Worm (Caenorhabditis elegans) whole organism, midembryonic: Measurements from ENCODE around the gene F22B5.5.

Experiments
- T22C8.4 ChIP-seq: fragments of 200-800 bp; sonication (Bioruptor generic); IDR thresholded peaks from 2 replicates; pipeline ENCODE4 v1.3.6; 2022; ENCODE audit warnings: missing genetic modification characterization, missing compliant biosample characterization
- cog-1 ChIP-seq: sonication (generic microtip); optimal IDR thresholded peaks from 2 replicates; lab custom pipeline; 2016; ENCODE audit warnings: missing genetic modification characterization, missing compliant biosample characterization
- flt-1 ChIP-seq: fragments of 200-800 bp; sonication (Bioruptor generic); IDR thresholded peaks from 2 replicates; pipeline ENCODE4 v1.3.6; 2022; ENCODE audit warnings: missing genetic modification characterization, missing compliant biosample characterization
- klf-2 ChIP-seq: fragments of 200-800 bp; sonication (Bioruptor generic); conservative IDR thresholded peaks from 2 replicates; pipeline ENCODE4 v1.3.6; 2022; ENCODE audit warnings: missing genetic modification reagents, missing genetic modification characterization, missing compliant biosample characterization
- tab-1 ChIP-seq: fragments of 200-800 bp; sonication (Bioruptor generic); IDR thresholded peaks from 2 replicates; pipeline ENCODE4 v1.3.6; 2022; ENCODE audit warnings: missing genetic modification characterization, missing compliant biosample characterization
- ztf-23 ChIP-seq: fragments of 200-800 bp; sonication (Bioruptor generic); IDR thresholded peaks from 2 replicates; pipeline ENCODE4 v1.3.6; 2022; ENCODE audit warnings: missing genetic modification reagents, missing genetic modification characterization, missing compliant biosample characterization
- ztf-29 ChIP-seq: fragments of 200-800 bp; sonication (Bioruptor generic); IDR thresholded peaks from 2 replicates; pipeline ENCODE4 v1.3.6; 2022; ENCODE audit warnings: missing genetic modification reagents, missing genetic modification characterization, missing compliant biosample characterization

ce11 chrII:8431954-8432353 is 22.5 kb downstream of the F22B5.5 start, which contains the start of gene acp-2:
- TF ChIP-seq cog-1 = no peak
- TF ChIP-seq ztf-29 = no peak
- no peak for TF ChIP-seq flt-1 (GFP tag; lab: Robert Waterston, UW)
- no peak for TF ChIP-seq tab-1 (GFP tag; lab: Robert Waterston, UW)
- TF ChIP-seq ztf-23 (GFP tag; lab: Robert Waterston, UW) = no peak
- TF ChIP-seq klf-2 = no peak
- TF ChIP-seq T22C8.4 = no peak
